Fruit fly (Drosophila melanogaster): ENCODE results near the gene CG4565.
A peak's percentile ranks its signal among the peaks of the same experiment; 100 is the strongest.

The CG4565 gene

dm6 chr3R:10888633-10889519 is 36.4 kb downstream of the CG4565 start (continued):
- TF ChIP-seq CHES-1-like (GFP tag; optimal IDR thresholded peaks at IDR 0.05) (no peak), CG17328 (GFP tag; IDR thresholded peaks at IDR 0.05) (0 out of 2 replicates have a peak, but pooled peaks have one; percentile 12), CG30431 (GFP tag; optimal IDR thresholded peaks at IDR 0.05) (no peak), CG1602 (GFP tag; optimal IDR thresholded peaks at IDR 0.05) (no peak), CG11504 (tag; optimal IDR thresholded peaks at IDR 0.05) (peak; percentile 28), crol (GFP tag; IDR thresholded peaks at IDR 0.05) (peak; percentile 98), prd (optimal IDR thresholded peaks at IDR 0.05) (no peak), prd (GFP tag; IDR thresholded peaks at IDR 0.05) (peak; percentile 41; the same call in 1 of the 3 replicates), mld (GFP tag; IDR thresholded peaks at IDR 0.05; ENCODE audit: partially characterized antibody) (no peak), pan (optimal IDR thresholded peaks at IDR 0.05) (no peak), pan (GFP tag; optimal IDR thresholded peaks at IDR 0.05 in 1 of 2, IDR thresholded peaks at IDR 0.05 in 1 of 2) (peak in 1 of 2 experiments; percentile 16), maf-S (GFP tag; optimal IDR thresholded peaks at IDR 0.05) (no peak), pzg (GFP tag; optimal IDR thresholded peaks at IDR 0.05) (no peak), CG12299 (tag; optimal IDR thresholded peaks at IDR 0.05) (no peak), H2.0 (GFP tag; IDR thresholded peaks at IDR 0.05) (0 out of 2 replicates have a peak, but pooled peaks have one; percentile 25), CG18619 (GFP tag; optimal IDR thresholded peaks at IDR 0.05) (no peak), Pdp1 (GFP tag; optimal IDR thresholded peaks at IDR 0.05) (peak in 1 of 2 experiments; percentile 70), NC2β (GFP tag; optimal IDR thresholded peaks at IDR 0.05) (no peak), CG15601 (tag; optimal IDR thresholded peaks at IDR 0.05) (no peak), CG30403 (GFP tag; optimal IDR thresholded peaks at IDR 0.05) (peak; percentile 7), CG15269 (tag; optimal IDR thresholded peaks at IDR 0.05) (peak; percentile 34), hb (GFP tag; IDR thresholded peaks at IDR 0.05; ENCODE audit: partially characterized antibody) (no peak), CG32772 (GFP tag; IDR thresholded peaks at IDR 0.05) (peak; percentile 21; the same call in 1 of the 2 replicates), Bgb (GFP tag; IDR thresholded peaks at IDR 0.05; ENCODE audit: partially characterized antibody) (0 out of 2 replicates have a peak, but pooled peaks have one; percentile 34), salm (tag; optimal IDR thresholded peaks at IDR 0.05) (no peak), Hr39 (optimal IDR thresholded peaks at IDR 0.05) (no peak), CG18011 (GFP tag; optimal IDR thresholded peaks at IDR 0.05) (no peak), otp (GFP tag; IDR thresholded peaks at IDR 0.05) (no peak; the same call in 2 of the 3 replicates), CG34224 (GFP tag; IDR thresholded peaks at IDR 0.05; ENCODE audit: partially characterized antibody) (peak; percentile 52), dmrt99B (tag; optimal IDR thresholded peaks at IDR 0.05) (peak; percentile 30), CG3281 (GFP tag; optimal IDR thresholded peaks at IDR 0.05) (peak; percentile 0), lola (GFP tag; optimal IDR thresholded peaks at IDR 0.05) (no peak), vvl (GFP tag; IDR thresholded peaks at IDR 0.05) (peak; percentile 36), Dek (tag; optimal IDR thresholded peaks at IDR 0.05) (no peak), Awh (GFP tag; IDR thresholded peaks at IDR 0.05) (no peak), ERR (GFP tag; optimal IDR thresholded peaks at IDR 0.05) (no peak), dan (GFP tag; IDR thresholded peaks at IDR 0.05) (no peak), CG14441 (GFP tag; IDR thresholded peaks at IDR 0.05) (peak; percentile 38; the same call in 1 of the 2 replicates), CG16779 (GFP tag; IDR thresholded peaks at IDR 0.05) (peak; percentile 28; the same call in 1 of the 2 replicates), H15 (GFP tag; IDR thresholded peaks at IDR 0.05) (no peak), CG5953 (GFP tag; IDR thresholded peaks at IDR 0.05) (no peak), D19A (tag; optimal IDR thresholded peaks at IDR 0.05) (no peak), CG3726 (GFP tag; IDR thresholded peaks at IDR 0.05) (no peak), CG7357 (GFP tag; IDR thresholded peaks at IDR 0.05) (no peak), Atf6 (GFP tag; IDR thresholded peaks at IDR 0.05) (peak; percentile 56; the same call in 1 of the 2 replicates), Ets97D (GFP tag; optimal IDR thresholded peaks at IDR 0.05) (no peak), Fer1 (GFP tag; optimal IDR thresholded peaks at IDR 0.05) (peak; percentile 48), Lim3 (GFP tag; IDR thresholded peaks at IDR 0.05) (no peak), nerfin-2 (GFP tag; IDR thresholded peaks at IDR 0.05; ENCODE audit: partially characterized antibody) (no peak)

Data from whole organism, embryonic.